Fruit fly (Drosophila melanogaster) Kc167 (cell line): ENCODE results near the gene CG14431.

Experiments
- Myc ChIP-seq: fragments of >200 bp; optimal IDR thresholded peaks from 2 replicates; lab custom pipeline; 2017; ENCODE audit warnings: missing external identifiers
- Sin3A ChIP-seq: fragments of >200 bp; optimal IDR thresholded peaks from 2 replicates; lab custom pipeline; 2018; ENCODE audit warnings: missing external identifiers
- h ChIP-seq: fragments of >200 bp; optimal IDR thresholded peaks from 3 replicates; lab custom pipeline; 2018; ENCODE audit warnings: missing external identifiers
- insv ChIP-seq: fragments of >200 bp; optimal IDR thresholded peaks from 3 replicates; lab custom pipeline; 2018; ENCODE audit warnings: missing external identifiers
- psq ChIP-seq: fragments of >200 bp; optimal IDR thresholded peaks from 2 replicates; lab custom pipeline; 2017; ENCODE audit warnings: missing external identifiers
- ttk ChIP-seq: sonication (Bioruptor generic); optimal IDR thresholded peaks from 2 replicates; lab custom pipeline; 2017; ENCODE audit warnings: missing external identifiers

The CG14431 gene

DNA sequence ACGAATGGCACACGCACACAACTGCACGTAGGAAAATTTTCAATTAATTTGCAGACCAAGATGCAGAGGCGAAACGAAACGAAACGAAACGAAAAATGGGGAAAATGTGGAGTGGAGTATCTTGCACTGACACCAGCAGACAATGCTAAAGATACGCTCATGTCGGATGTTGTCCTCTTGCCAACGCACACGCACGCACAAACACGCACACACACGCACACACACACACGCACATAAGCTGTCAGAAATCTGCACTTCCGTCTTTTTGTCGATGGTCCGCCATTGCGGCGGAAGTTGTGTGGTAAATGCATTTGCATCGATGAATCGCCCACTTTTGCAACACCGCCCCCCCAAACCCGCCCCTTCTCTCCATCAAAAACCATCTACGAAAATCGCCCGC is 21.0 kb downstream of the CG14431 start:
- TF ChIP-seq Sin3A (lab: Kevin White, UChicago) (no peak), insv (lab: Kevin White, UChicago) (no peak), ttk (no peak), psq (lab: Kevin White, UChicago) (no peak), h (lab: Kevin White, UChicago) (no peak), Myc (lab: Kevin White, UChicago) (no peak)

DNA sequence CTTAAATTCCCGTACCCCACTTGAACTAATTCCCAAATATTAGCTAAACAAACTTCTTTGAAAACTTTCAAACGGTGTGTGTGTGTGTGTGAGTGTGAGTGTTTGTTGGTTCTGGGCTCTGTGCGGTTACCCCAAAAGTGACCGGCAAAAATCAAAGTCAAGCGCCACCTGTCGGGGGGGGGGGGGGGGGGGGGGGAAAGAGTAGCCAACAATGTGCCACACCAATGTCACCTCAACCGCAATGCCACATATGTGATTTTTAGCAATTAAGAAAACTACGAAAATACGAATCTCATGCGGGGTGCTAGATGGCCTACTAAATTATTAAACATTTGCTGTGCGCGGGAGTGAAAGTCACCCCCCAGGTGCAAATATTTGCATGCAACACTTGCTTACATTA is 25.7 kb downstream of the CG14431 start:
- no peak for TF ChIP-seq insv (lab: Kevin White, UChicago)
- TF ChIP-seq h (lab: Kevin White, UChicago), result no peak

DNA sequence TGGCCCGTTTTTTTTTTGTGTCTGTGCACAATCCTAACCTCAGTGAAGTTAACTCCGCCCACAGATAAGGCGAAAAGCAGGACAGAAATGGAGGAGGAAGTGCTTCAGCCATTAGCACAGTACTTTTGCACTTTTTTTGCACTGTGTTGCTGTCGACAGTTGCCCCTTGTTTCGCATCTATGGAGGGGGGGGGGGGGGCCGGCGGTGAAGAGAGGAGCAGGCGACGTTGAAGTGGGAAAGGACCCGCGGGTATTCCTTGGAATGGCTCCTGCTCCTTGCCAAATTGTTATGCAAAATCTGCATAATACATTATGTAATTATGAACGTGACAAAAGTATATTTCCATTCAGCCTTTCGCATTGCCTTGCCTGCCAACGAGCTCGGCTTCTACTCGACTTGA is 28.8 kb downstream of the CG14431 start:
- TF ChIP-seq Sin3A (lab: Kevin White, UChicago) (no peak), psq (lab: Kevin White, UChicago) (no peak), Myc (lab: Kevin White, UChicago) (no peak), insv (lab: Kevin White, UChicago) (no peak), h (lab: Kevin White, UChicago) (no peak), ttk (no peak)

DNA sequence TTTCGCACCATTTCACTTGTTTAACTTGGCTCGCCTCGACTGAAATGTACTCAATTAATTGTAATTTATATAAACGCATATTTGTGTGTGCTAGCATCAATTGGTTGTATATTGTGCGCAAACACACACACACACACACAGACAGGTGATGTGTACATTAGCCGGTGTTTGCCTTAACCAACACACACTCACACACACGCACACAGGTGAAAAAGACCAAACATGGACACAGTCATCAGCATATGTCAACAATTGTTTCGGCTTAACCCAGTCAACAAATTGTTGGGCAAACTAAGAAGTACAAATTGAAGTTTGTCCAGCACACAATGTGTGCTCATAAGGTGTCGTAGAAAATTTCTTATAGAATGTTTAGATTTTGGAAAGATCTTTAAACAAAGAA is 29.3 kb downstream of the CG14431 start:
- TF ChIP-seq h (lab: Kevin White, UChicago), result no peak
- no peak for TF ChIP-seq ttk
- TF ChIP-seq Sin3A (lab: Kevin White, UChicago), result no peak
- no peak for TF ChIP-seq psq (lab: Kevin White, UChicago)
- TF ChIP-seq insv (lab: Kevin White, UChicago), result no peak
- no peak for TF ChIP-seq Myc (lab: Kevin White, UChicago)

- TF ChIP-seq Myc (lab: Kevin White, UChicago) (no peak), psq (lab: Kevin White, UChicago) (no peak), Sin3A (lab: Kevin White, UChicago) (no peak), ttk (no peak), insv (lab: Kevin White, UChicago) (no peak)
These were observed 60.5 kb downstream of the CG14431 start, which contains the start of gene Setd3 for dm6 chrX:6968564-6968963. Setd3 (minus strand) TSS chrX:6968750.

DNA sequence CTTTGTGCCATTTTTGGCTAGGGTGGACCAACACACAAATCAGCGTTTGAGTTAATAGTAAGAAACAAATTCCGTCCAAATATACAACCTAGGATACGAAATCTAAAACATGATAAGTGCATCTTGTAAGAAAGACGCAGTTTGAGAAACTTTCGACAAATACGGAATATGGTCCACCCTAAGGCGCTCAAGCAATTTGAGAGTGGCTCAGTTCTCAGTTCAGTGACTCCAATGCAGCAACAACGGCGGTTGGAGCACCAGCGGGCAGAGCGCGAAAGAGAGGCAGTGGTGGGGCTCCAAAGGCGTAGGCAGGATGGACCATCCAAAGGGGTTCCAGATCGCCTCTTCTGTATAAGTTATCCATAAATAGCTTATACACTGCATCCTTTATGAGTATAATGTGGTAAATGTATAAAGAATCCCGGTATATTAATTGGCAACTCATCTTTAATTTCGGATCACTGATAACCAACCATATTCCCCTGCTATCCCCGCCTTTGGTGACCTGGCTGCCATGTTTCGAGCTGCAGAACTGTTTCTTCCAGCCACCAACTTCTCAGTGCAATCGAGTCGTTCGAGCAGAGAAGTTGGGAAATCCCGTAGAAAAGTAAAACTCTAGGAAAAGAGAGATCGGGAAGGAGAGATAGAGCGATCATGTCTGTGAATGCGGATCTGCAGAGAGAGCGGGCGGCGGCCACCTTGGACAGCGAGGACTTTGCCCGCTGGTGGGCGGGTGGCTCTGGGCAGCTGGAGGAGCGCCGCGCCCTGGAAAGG is 61.5 kb downstream of the CG14431 start, which contains the start of gene CG4586:
Gene CG4586 (plus strand): TSS at position 555 of the 774 bp plus-strand sequence.
- TF ChIP-seq psq (lab: Kevin White, UChicago), result no peak
- no peak for TF ChIP-seq Sin3A (lab: Kevin White, UChicago)
- no peak for TF ChIP-seq Myc (lab: Kevin White, UChicago)
- TF ChIP-seq ttk, result no peak
- TF ChIP-seq insv (lab: Kevin White, UChicago), result no peak
- no peak for TF ChIP-seq h (lab: Kevin White, UChicago)

- TF ChIP-seq insv (lab: Kevin White, UChicago), result no peak
- no peak for TF ChIP-seq psq (lab: Kevin White, UChicago)
- TF ChIP-seq h (lab: Kevin White, UChicago), result no peak
- TF ChIP-seq Myc (lab: Kevin White, UChicago), result no peak
- no peak for TF ChIP-seq ttk
- no peak for TF ChIP-seq Sin3A (lab: Kevin White, UChicago)
These were observed 65.3 kb downstream of the CG14431 start, which contains the start of gene CG3040 for dm6 chrX:6973340-6973739. CG3040 (minus strand) TSS chrX:6973393.

dm6 chrX:6974221-6974620 is 66.1 kb downstream of the CG14431 start:
- TF ChIP-seq psq (lab: Kevin White, UChicago) (no peak), h (lab: Kevin White, UChicago) (no peak)

DNA sequence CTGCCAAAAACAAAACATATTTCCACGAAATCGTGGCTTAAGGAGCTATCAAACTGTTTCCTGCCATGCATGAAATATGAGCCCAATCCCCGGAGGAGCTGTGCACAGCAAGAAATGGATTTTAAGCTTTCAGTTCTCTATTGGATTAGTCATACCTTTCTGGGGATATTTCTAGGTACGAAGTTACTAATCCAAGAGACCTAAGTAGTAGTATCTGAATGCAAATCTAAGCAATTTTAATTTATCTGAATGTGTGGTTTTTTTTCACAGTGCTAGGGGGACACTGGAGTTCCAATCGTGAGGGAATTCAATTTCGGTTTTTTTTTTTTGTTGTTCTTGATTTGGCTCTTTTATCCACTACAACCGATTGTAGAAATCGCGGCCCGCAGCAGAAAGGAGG is 68.3 kb downstream of the CG14431 start:
- TF ChIP-seq Sin3A (lab: Kevin White, UChicago) (no peak), ttk (no peak), insv (lab: Kevin White, UChicago) (no peak), Myc (lab: Kevin White, UChicago) (no peak), psq (lab: Kevin White, UChicago) (no peak), h (lab: Kevin White, UChicago) (no peak)

DNA sequence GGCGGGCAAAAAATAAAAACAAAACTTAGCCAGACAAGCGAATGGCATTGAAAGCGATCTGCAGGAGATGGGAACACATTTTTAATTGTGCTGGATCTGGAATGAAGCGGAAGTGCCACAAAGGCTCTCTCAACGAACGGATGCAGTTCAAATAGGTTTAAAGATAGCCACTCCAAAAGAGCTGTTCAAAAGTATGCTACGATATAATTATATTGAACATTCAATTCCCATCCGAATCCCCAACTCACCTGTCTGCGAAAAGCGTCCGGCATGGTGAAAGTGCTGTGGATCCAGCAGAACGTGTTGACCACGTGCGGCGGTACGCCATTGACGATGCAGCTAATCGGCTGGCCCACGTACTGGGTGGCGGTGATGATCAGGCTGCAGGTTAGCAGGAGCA is 68.8 kb downstream of the CG14431 start:
- TF ChIP-seq Myc (lab: Kevin White, UChicago) (no peak), insv (lab: Kevin White, UChicago) (no peak), h (lab: Kevin White, UChicago) (no peak), psq (lab: Kevin White, UChicago) (no peak), Sin3A (lab: Kevin White, UChicago) (no peak), ttk (no peak)

DNA sequence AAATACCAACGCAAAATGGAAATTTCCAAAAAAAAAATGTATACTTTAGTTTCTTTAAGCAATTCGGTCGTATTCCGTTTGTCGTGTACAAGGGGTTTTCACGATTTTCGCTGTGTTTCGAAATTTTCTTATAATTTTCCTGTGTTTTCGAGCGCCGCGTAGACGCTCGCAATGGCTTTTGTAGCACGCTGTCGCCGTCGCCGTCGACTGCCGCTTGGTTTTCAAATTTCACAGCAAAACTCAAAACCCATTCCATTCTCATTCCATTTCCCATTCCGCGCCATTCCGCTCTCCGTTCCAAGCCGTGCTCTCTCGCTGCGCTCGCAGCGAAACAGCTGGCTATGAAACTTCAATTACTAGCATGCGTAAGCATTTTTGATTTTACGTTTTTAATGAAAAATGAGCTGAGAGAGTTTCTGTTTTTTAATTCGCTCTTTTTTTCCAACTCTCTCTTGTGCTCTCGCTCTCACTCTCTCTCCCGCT is 73.4 kb downstream of the CG14431 start:
- TF ChIP-seq Sin3A (lab: Kevin White, UChicago), result no peak
- no peak for TF ChIP-seq ttk
- no peak for TF ChIP-seq insv (lab: Kevin White, UChicago)
- TF ChIP-seq h (lab: Kevin White, UChicago), result no peak
- TF ChIP-seq psq (lab: Kevin White, UChicago), result no peak
- no peak for TF ChIP-seq Myc (lab: Kevin White, UChicago)

DNA sequence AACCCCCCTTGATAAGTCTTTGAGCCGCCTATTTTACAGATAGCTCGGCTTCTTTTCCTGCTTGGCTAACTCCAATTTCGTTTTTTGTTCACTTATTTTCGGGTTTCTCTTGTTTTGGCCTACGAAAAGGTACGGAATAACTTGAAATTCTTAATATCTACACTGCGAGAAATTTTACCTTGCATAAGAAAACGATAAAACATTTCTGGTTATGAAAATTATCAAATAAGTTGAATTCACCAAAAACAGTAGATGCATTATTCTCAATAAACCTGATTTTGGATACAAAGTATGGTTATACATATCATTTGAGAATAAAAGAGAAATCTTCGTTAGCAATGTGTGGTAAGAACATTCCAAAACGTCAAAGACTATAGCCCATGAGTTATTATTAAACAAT is 74.0 kb downstream of the CG14431 start:
- no peak for TF ChIP-seq h (lab: Kevin White, UChicago)
- no peak for TF ChIP-seq Myc (lab: Kevin White, UChicago)
- no peak for TF ChIP-seq ttk
- no peak for TF ChIP-seq insv (lab: Kevin White, UChicago)
- no peak for TF ChIP-seq psq (lab: Kevin White, UChicago)
- TF ChIP-seq Sin3A (lab: Kevin White, UChicago), result no peak
